Fruit fly (Drosophila melanogaster) ovary, adult (tissue): ENCODE results near the gene fliI.

Experiments used
- CG17801 ChIP-seq: fragments of 200-800 bp; optimal IDR thresholded peaks from 2 replicates; lab custom pipeline; 2019; ENCODE audit warnings: missing biosample characterization, mild to moderate bottlenecking, missing genetic modification characterization, moderate library complexity; ENCODE audit not compliant: partially characterized antibody

Gene fliI

DNA sequence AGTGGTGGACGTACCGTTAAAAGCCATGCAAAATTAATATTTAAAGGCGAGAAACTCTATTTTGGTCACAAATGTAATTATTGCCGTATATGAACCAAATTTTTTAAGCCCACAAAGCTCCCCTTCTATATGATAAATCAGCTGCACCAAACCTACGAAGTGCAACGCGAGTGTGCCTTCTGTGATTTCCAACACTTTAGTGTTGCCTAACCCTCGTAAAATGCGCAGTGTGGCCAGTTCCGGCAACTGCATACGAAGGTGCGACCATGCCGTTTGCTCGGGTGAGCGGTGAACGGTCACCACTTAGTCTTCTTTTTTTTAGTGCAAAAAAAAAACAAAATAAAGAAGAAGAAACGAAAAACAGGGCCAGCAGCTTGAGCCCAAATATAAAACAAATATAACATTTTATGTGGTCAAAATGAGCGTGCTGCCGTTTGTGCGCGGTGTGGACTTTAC is at the start of gene fliI, which contains the start of gene tty:
TSS of gene fliI (plus strand) at position 266 of the 456 bp plus-strand sequence.
TSS of gene tty (minus strand) at position 201 of the 456 bp plus-strand sequence.
- TF ChIP-seq CG17801 (GFP tag; lab: Kevin White, UChicago): peak; percentile 95

DNA sequence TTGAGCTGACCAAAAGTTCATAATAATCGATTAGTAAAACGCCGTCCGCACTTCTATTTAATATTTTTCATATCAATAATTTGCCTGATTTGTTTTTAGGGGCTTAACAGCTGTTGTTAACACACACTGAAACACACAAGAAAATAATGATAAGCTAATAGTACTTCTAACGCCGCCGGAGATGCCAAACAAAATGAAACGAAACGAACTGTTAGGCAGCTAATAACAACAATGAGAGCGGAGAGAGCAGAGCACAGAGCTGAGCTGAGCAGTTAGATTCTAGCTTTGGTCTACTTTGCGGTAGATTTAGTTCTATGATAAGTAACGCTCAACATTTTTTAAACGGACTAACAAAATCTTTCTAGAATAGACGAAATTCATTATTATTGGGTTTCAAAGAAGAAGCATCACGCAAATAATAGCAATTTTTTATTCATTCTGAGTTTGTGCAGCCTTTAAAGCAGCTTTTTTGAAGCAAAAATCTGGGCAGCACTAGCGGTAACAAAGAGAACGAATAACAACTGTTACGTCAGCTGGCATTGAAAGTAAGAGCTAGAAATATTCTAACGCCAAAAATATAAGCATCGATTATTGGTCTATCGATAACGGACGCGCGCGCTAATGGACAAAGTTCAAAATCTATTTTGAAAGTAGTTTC is 32.9 kb upstream of the fliI start, which contains the start of gene Abca3:
TSS of gene Abca3 (minus strand) at position 181 of the 658 bp plus-strand sequence.
- TF ChIP-seq CG17801 (GFP tag; lab: Kevin White, UChicago): peak; percentile 82

DNA sequence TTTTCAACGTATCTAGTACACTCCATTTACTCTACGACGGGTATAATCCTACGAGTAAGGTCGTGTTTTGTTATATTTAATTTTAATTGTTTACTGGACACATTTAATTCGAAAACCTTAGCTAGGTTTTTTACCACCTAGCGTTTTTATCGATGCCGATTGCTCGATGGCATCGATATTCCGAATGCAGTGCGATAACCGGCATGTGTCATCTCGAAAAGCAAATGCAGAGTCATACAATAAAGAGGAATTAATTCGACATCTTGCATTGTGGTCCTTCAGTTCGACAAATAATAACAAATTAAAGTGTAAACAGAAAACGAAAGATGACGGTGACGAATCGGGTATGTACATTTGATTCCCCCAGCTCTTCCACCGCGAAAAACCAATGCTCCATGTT is 23.7 kb upstream of the fliI start, which contains the start of gene Rpt6:
TSS of gene Rpt6 (plus strand) at position 201 of the 400 bp plus-strand sequence.
- TF ChIP-seq CG17801 (GFP tag; lab: Kevin White, UChicago): peak; percentile 6

DNA sequence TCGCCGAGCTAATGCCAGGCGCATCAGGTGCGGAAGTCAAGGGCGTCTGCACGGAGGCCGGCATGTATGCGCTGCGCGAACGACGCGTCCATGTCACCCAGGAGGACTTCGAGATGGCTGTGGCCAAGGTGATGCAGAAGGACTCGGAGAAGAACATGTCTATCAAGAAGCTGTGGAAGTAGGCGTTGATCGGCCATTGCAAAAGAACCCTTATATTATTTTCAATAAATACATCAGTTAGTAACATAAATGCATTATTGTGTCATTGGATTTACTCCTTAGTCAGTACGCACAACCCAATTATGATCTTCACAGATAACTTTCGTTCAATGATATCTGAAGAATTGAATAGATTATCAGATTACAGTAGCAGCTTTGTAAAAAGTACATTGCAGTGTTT is 22.1 kb upstream of the fliI start, which contains the start of gene CG1801:
TSS of gene CG1801 (minus strand) at position 101 of the 400 bp plus-strand sequence.
- TF ChIP-seq CG17801 (GFP tag; lab: Kevin White, UChicago): no peak

DNA sequence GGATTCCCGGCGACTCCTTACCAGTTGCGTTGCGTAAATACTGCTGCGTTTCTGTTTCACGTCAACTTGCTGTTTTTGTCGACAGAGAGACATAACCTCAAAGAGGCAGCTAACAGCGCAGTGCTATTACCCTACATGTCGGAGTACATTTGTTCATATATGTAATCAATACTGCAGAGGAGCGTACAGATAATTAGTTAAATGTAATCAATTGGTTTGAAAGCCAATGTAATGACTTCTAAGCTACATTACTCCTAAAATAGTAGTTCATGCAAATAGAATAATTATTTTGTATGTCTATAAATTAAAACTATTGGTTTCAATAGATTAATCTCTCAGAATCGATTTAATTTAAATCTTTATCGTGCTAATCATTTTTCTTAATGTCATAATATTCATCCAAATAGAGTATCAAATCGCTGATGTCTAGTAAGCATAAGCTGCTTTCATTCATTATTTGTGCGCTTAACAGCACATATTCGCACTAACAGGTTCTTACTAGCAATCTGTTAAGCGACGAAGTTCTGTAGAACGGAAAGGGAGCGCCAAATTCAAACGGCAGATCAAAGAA is 20.3 kb upstream of the fliI start, which contains the start of the genes SLIRP1 and anox:
TSS of gene SLIRP1 (minus strand) at position 95 of the 571 bp plus-strand sequence.
TSS of gene anox (minus strand) at position 95 of the 571 bp plus-strand sequence.
- peak; percentile 82 for TF ChIP-seq CG17801 (GFP tag; lab: Kevin White, UChicago)

DNA sequence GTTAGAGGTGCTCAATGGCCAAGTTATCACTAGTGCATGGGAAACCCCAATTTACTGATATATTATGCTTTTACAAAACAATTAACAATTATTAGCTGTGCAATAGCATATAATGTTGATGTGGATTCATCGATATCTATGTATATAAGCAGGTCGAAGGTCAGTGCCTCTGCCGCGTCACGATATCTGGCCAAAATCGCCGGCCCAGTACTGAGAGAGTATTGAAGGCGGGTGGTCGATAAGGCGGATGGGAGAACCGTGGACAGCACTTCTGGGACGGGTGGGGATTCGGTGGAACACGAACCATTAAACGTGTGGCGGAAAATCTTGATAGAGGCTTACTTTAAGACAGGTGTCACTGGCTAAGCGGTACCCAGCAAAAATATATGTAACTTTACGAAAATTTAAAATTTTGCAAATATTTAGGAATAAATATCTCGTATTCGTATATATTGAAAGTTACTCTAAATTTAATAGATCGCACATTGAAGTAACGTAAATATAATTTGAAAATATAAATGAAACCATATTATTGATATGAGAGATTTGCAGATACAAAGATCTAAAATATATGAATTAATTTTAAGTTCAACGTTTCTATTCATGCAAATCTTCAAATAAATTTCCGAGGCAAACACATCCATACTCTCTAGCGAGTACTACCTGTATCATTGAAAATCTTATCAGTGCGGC is 17.1 kb upstream of the fliI start:
- TF ChIP-seq CG17801 (GFP tag; lab: Kevin White, UChicago): peak; percentile 59

DNA sequence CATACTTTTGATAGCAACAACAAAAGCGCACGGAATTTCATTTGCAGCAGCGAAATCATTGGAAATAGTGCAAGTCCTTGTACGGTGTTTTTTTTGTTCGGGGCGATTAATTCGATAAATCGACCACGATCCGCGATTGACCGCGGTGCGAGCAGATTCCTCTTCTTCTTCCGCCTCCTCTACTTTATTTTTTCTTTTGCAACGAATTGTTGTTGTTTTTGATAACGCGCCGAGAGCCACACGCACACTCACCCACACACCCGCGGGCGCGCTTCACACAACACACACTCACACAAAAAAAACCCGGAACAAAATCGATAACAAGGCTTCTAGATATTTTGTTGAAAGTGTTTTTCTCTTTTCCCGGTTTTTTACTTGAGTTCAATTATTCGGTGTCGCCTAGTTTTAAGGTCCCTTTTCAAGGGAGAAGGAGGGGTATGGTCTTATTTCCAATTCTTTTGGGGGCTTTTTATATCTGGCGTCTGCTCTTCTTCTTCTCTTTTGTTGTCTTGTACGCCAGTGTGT is 16.3 kb upstream of the fliI start:
- TF ChIP-seq CG17801 (GFP tag; lab: Kevin White, UChicago): no peak

DNA sequence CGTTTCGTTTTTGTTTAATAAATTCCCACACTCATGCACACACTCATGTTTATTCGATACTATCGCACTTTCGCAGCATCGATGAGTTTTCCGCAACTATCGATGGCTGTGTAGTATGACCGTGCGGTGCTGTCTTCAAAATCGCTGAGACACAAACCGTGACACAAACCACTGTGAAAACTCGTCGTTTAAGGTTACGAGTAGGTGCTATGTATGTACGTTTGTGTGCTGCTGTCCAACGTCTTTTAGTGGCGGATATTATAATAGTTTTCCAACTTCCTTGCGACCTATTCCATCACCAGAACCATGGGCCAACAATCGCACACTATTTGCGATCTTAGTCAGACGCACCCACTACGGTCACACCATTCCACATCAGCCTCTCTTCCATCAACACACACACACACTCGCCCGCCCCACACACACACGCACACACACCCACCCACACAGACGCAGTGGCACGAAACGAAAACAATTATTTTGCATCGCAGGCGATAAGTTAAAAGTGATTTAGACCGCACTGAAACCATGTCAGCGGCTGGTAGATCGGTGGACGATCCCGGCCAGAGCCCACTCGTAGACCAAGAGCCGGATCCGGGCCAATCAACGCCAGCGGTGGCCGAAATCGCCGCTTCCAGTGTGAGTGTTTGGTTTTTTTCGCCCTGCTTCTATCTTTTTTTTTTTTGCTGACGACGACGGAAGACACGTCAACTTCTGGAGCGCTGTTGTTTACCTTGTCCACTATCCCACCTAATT is 15.4 kb upstream of the fliI start, which contains the start of the genes Dd and CG1486:
TSS of gene Dd (minus strand) at position 77 of the 756 bp plus-strand sequence.
TSS of gene CG1486 (plus strand) at position 114 of the 756 bp plus-strand sequence.
- peak; percentile 50 for TF ChIP-seq CG17801 (GFP tag; lab: Kevin White, UChicago)

DNA sequence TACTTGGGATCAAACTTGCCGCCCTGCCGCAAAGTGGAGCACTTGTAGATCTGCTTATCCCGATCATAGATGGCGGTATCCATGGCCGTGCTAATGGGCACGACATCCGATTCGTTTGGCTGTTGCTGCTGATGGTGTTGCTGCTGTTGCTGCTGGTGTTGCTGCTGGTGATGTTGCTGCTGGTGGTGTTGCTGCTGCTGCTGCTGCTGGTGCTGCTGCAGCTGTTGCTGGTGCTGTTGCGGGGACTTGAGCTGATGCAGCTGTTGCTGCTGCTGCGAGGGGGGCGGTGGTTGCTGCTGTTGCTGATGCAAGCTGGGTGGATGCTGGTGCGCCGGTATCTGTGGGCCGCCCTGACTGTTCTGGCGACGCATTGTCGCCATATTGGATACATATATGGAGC is 6.4 kb upstream of the fliI start:
- TF ChIP-seq CG17801 (GFP tag; lab: Kevin White, UChicago): no peak

DNA sequence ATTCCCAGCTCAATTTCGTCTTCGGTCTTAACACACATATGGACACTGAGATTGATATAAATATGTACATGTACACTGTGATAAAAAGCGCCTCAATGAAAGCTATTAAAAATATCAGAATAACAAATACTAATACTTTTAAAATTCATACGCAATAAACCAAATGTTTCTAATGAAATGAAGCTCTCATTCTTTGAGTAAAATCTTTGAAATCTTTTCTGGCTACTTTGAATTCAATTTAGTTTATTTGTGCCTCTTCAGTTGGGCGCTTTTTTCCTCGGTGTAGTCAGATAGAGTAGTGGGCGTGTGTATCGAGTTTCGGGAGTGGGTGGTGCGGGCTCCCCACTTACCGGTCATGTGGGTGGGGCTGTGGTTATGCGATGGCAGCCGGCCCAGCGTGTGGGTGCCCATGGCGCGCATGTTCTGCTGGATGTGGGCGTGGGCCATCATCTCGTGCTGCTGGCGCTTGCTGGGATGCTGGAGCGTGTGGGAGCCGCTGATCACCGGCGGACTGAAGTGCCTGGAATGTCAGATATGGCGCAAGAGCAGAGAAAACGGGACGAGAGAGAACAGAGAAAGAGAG is 4.9 kb upstream of the fliI start:
- no peak for TF ChIP-seq CG17801 (GFP tag; lab: Kevin White, UChicago)

DNA sequence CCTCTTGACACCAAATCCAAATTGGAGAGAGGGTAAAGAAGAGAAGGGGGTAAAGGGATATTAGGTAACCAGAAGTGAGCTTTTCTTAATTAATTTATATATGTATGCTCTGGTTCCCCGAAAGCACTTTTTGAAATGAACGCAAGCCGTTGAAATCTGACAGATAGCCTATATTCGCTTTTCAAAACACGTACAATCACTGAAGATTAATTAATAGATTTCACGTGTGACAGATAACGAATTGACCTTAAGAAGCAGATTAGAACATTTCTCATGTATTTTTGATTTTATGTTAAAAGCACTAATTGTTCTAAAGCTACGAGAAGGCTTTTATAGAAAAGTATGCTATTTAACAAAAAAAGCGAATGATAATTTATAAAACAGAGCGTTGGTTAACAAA is 2.5 kb upstream of the fliI start:
- no peak for TF ChIP-seq CG17801 (GFP tag; lab: Kevin White, UChicago)

DNA sequence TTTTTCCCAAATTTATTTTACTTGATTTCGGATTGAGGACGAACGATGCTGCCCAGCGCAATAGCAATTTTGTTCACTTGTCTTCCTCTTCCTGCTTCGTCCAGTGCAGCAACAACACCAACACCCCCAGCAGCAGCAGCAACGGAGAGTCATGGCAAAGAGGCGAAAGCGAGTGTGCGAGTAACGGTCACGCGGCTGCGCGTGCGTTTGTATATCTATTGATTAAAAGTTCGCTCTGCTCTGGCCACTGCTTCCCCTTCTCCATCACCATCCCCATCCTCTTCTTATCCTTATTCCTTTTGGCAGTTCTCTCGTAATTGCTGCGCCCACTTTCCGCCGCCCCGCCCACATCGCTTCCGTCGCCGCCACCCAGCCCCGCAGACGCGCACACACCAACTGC is 1.4 kb upstream of the fliI start:
- TF ChIP-seq CG17801 (GFP tag; lab: Kevin White, UChicago): no peak

DNA sequence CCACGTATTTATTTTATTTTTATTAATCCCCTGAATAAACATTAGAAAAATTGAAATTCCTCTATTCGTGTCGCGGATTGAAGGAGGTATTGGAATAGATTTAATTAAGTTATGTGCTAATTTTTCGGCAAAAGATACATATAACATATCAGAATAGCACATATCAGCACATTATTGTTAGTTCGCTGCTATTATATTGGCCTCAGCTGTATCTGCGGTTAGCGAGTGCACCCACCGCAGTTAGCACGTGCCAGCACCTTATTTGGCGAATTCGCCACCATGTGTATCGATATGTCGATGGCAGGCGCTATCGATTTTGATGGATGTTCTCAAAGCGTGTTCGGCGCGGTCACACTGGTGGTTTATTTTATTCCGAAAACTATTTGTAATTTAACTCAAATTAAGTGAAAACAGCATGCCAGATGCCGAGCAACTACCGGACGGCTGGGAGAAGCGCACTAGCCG is 5.5 kb downstream of the fliI start, which contains the start of gene dod:
TSS of gene dod (plus strand) at position 323 of the 465 bp plus-strand sequence.
- TF ChIP-seq CG17801 (GFP tag; lab: Kevin White, UChicago): peak; percentile 56
